Worm (Caenorhabditis elegans): ENCODE results near the gene lips-2.

DNA sequence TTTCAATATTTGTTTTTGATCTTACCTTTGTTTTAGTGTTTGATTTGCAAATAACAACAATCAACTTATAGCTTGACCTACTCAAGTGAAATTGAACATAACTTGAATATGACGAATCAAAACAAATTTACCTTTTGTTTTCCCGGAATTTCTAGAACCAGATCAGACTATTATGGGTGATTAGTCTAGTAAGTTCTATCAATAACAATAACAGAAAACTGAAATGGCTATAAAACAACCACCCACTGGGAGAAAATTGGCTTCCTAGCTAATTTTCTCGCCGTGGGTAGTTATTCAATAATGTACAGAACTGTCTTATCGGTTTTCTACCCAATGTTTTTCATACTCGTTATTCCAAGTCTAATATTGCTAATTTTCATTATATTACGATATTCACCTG lies 43.1 kb downstream of the lips-2 start, which contains the start of gene srd-45:
- TF ChIP-seq tbx-37 (GFP tag; conservative IDR thresholded peaks at IDR 0.05): no peak
- TF ChIP-seq ama-1 (optimal IDR thresholded peaks at IDR 0.05): no peak
- TF ChIP-seq F13C5.2 (tag; optimal IDR thresholded peaks at IDR 0.05): no peak
- no peak for TF ChIP-seq ceh-13 (GFP tag; optimal IDR thresholded peaks at IDR 0.05)
- no peak for TF ChIP-seq tbx-11 (GFP tag; IDR thresholded peaks at IDR 0.05)
- no peak for TF ChIP-seq B0310.2 (tag; optimal IDR thresholded peaks at IDR 0.05)
- no peak for TF ChIP-seq scrt-1 (GFP tag; IDR thresholded peaks at IDR 0.05)
- TF ChIP-seq tra-4 (tag; optimal IDR thresholded peaks at IDR 0.05): no peak
- no peak for TF ChIP-seq flt-1 (GFP tag; IDR thresholded peaks at IDR 0.05)
- no peak for TF ChIP-seq pes-1 (GFP tag; IDR thresholded peaks at IDR 0.05)
